Worm (Caenorhabditis elegans) whole organism, early embryonic: ENCODE data around the gene hsp-110.

ENCODE experiments used
- F13C5.2 ChIP-seq: sonication (generic microtip); optimal IDR thresholded peaks from 2 replicates; lab custom pipeline; 2017; ENCODE audit warnings: mild to moderate bottlenecking, missing genetic modification characterization, inconsistent platforms, missing compliant biosample characterization
- aly-1 ChIP-seq: sonication (generic microtip); optimal IDR thresholded peaks from 2 replicates; lab custom pipeline; 2016; ENCODE audit warnings: missing genetic modification characterization, missing compliant biosample characterization
- ceh-36 ChIP-seq: sonication (generic microtip); optimal IDR thresholded peaks from 2 replicates; lab custom pipeline; 2016; ENCODE audit warnings: missing genetic modification characterization, inconsistent platforms, missing compliant biosample characterization
- flt-1 ChIP-seq: fragments of 200-800 bp; sonication (Bioruptor generic); IDR thresholded peaks from 2 replicates; pipeline ENCODE4 v1.3.6; 2022; ENCODE audit warnings: missing genetic modification characterization, missing compliant biosample characterization
- hmbx-1 ChIP-seq: sonication (generic microtip); optimal IDR thresholded peaks from 2 replicates; lab custom pipeline; 2016; ENCODE audit warnings: mild to moderate bottlenecking, missing genetic modification characterization, missing compliant biosample characterization
- hmg-4 ChIP-seq: fragments of 200-800 bp; sonication (Bioruptor generic); optimal IDR thresholded peaks from 2 replicates; lab custom pipeline; 2018; ENCODE audit warnings: mild to moderate bottlenecking, missing genetic modification characterization, missing compliant biosample characterization
- pes-1 ChIP-seq: fragments of 200-800 bp; sonication (Bioruptor generic); IDR thresholded peaks from 2 replicates; pipeline ENCODE4 v1.3.6; 2022; ENCODE audit warnings: missing genetic modification reagents, missing genetic modification characterization, missing compliant biosample characterization
- scrt-1 ChIP-seq: fragments of 200-800 bp; sonication (Bioruptor generic); IDR thresholded peaks from 2 replicates; pipeline ENCODE4 v1.3.6; 2022; ENCODE audit warnings: missing genetic modification characterization, missing compliant biosample characterization
- sea-1 ChIP-seq: fragments of 200-800 bp; sonication (Bioruptor generic); conservative IDR thresholded peaks from 2 replicates; pipeline ENCODE4 v1.3.6; 2022; ENCODE audit warnings: missing genetic modification characterization, missing compliant biosample characterization
- tra-4 ChIP-seq: sonication (generic microtip); optimal IDR thresholded peaks from 2 replicates; lab custom pipeline; 2017; ENCODE audit warnings: missing genetic modification characterization, missing compliant biosample characterization

Gene hsp-110

DNA sequence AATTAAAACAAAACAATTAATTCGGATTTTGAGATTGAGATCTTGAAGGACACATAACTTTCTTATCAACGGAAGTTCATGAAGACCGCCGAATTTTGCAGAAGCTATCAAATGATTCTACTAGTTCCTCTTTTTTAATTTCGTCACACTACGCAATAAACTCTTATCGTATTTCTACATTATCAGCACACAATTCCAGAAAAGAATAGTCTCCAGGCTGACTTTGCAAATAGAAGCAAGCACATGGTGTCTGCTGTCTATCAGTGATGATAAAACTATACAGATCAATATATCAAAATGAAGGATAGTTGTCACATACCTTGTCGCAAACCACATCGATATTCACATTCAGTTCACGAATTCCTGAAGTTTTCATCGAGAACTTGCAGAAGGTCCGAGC lies 46.2 kb downstream of the hsp-110 start:
- no peak for TF ChIP-seq hmbx-1 (tag; lab: Kevin White, UChicago)

DNA sequence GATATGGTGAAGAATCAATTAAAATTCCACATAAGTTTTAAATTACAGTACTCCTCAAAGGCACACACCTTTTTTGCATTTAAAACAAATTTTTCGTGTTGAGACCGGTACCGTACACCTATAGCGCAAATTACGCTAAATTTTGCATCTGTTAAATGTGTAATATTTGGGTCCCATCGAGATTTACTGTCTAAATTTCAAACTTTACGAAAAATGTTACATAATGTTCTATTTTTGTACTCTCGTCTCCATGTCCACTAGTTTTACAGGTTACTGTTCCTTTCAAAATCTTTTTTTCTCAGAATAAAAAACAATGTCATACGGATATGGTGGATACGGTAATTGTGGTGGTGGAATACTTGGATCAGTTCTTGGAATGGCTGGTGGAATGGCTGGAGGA lies 48.3 kb downstream of the hsp-110 start, which contains the start of gene ZK353.2:
TSS of gene ZK353.2 (plus strand) at position 301 of the 400 bp plus-strand sequence.
- TF ChIP-seq flt-1 (no peak), hmbx-1 (tag; lab: Kevin White, UChicago) (no peak)

DNA sequence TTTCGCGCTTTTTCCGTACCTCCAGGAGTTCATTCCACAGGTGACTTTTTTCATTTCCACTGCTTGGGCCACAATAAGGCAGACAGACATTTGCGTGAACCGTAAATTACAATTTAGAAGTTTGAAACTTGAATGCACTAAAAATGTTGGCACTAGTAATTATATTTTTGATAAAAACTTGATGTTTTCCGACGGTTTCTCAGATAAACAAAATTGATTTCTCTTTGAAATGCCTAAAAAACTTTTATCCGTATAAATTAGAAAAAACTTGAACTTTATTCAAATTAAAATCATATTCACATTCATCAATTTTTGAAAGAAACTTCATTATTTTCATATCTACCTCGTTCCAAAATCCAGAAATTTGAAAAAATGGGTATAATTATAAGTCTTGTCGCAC lies 51.0 kb downstream of the hsp-110 start, which contains the start of gene ZK353.3:
TSS of gene ZK353.3 (plus strand) at position 301 of the 400 bp plus-strand sequence.
- TF ChIP-seq F13C5.2 (tag; lab: Kevin White, UChicago) (no peak), ceh-36 (no peak), aly-1 (tag; lab: Kevin White, UChicago) (no peak), hmg-4 (no peak), tra-4 (tag; lab: Kevin White, UChicago) (no peak), scrt-1 (GFP tag; lab: Robert Waterston, UW) (no peak), pes-1 (GFP tag; lab: Robert Waterston, UW) (no peak), sea-1 (GFP tag; lab: Robert Waterston, UW) (no peak), flt-1 (no peak)

- TF ChIP-seq hmg-4: no peak
These were observed 52.1 kb downstream of the hsp-110 start, which contains the start of gene ZK353.10 for ce11 chrIII:8394374-8395302. TSS of gene ZK353.10 (minus strand) at chrIII:8394424.
